Worm (Caenorhabditis elegans): Measurements from ENCODE around the gene D2023.6.

DNA sequence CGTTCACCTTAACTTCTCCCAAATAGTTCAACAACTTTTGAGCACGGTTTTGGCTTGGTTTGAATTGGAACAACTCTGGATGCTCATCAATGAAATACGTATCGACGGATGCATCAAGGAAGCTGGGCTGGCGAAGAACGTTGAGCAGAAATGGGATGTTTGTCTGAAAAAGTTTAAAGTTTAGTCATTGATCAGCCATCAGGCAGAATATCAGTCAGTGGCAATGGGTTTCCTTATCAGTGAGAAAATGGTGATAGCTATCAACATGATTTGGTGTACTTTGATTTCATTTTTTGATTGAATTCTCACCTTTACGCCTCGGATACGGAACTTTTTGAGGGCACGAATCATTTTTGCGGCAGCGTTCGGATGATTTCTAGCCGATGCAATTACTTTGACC lies 6.6 kb upstream of the D2023.6 start:
- TF ChIP-seq ztf-11 (tag; optimal IDR thresholded peaks at IDR 0.05) = no peak
- TF ChIP-seq ceh-83 (GFP tag; optimal IDR thresholded peaks at IDR 0.05) = no peak
- no peak for TF ChIP-seq mab-5 (tag; optimal IDR thresholded peaks at IDR 0.05)
- TF ChIP-seq tbx-8 (GFP tag; optimal IDR thresholded peaks at IDR 0.05) = no peak
- no peak for TF ChIP-seq ces-1 (GFP tag; optimal IDR thresholded peaks at IDR 0.05)
- no peak for TF ChIP-seq nhr-76 (tag; optimal IDR thresholded peaks at IDR 0.05)
- no peak for TF ChIP-seq nhr-2 (tag; optimal IDR thresholded peaks at IDR 0.05)
- no peak for TF ChIP-seq lsy-2 (tag; optimal IDR thresholded peaks at IDR 0.05)
- no peak for TF ChIP-seq nhr-12 (tag; optimal IDR thresholded peaks at IDR 0.05)

Data from whole organism, mixed stage, embryonic.